Worm (Caenorhabditis elegans) whole organism, L1 larva: ENCODE data around the gene mspn-1.

ENCODE experiments used
- blmp-1 ChIP-seq: fragments of 150-350 bp; optimal IDR thresholded peaks from 2 replicates; lab custom pipeline; 2014; ENCODE audit warnings: missing biosample characterization, missing genetic modification characterization
- ceh-8 ChIP-seq: fragments of 200-800 bp; sonication (Bioruptor generic); optimal IDR thresholded peaks from 2 replicates; lab custom pipeline; 2018; ENCODE audit warnings: mild to moderate bottlenecking, missing genetic modification characterization, moderate library complexity, missing compliant biosample characterization
- dsc-1 ChIP-seq: sonication (generic microtip); optimal IDR thresholded peaks from 2 replicates; lab custom pipeline; 2016; ENCODE audit warnings: mild to moderate bottlenecking, missing genetic modification characterization, missing compliant biosample characterization
- fkh-10 ChIP-seq: sonication (generic microtip); optimal IDR thresholded peaks from 2 replicates; lab custom pipeline; 2017; ENCODE audit warnings: missing biosample characterization, missing genetic modification reagents, missing genetic modification characterization
- lin-15B ChIP-seq: fragments of 150-350 bp; sonication (generic microtip); optimal IDR thresholded peaks from 3 replicates; lab custom pipeline; 2014; ENCODE audit warnings: missing biosample characterization, missing genetic modification characterization
- mab-9 ChIP-seq: fragments of 200-800 bp; sonication (Bioruptor generic); IDR thresholded peaks from 2 replicates; pipeline ENCODE4 v1.3.6; 2022; ENCODE audit warnings: missing genetic modification reagents, missing genetic modification characterization, missing compliant biosample characterization
- nhr-76 ChIP-seq: sonication (generic microtip); optimal IDR thresholded peaks from 2 replicates; lab custom pipeline; 2017; ENCODE audit warnings: missing biosample characterization, missing genetic modification characterization
- nhr-85 ChIP-seq: sonication (generic microtip); peaks from one replicate; lab custom pipeline; 2016; ENCODE audit warnings: missing genetic modification characterization, inconsistent platforms, missing compliant biosample characterization
- pag-3 ChIP-seq: sonication (generic microtip); optimal IDR thresholded peaks from 2 replicates; lab custom pipeline; 2017; ENCODE audit warnings: missing genetic modification characterization, mild to moderate bottlenecking, missing compliant biosample characterization, antibody characterized with exemption, borderline replicate concordance; ENCODE audit not compliant: insufficient read depth
- snpc-4 ChIP-seq: fragments of 150-350 bp; optimal IDR thresholded peaks from 2 replicates; lab custom pipeline; 2014; ENCODE audit warnings: missing biosample characterization, missing genetic modification characterization
- zag-1 ChIP-seq: fragments of 150-350 bp; optimal IDR thresholded peaks from 2 replicates; lab custom pipeline; 2014; ENCODE audit warnings: missing biosample characterization, missing genetic modification characterization

- TF ChIP-seq fkh-10 (no peak), blmp-1 (tag; lab: Kevin White, UChicago) (no peak), nhr-85 (tag; lab: Kevin White, UChicago) (no peak), nhr-76 (tag; lab: Kevin White, UChicago) (no peak), lin-15B (tag; lab: Kevin White, UChicago) (no peak), snpc-4 (tag; lab: Kevin White, UChicago) (no peak), pag-3 (tag; lab: Kevin White, UChicago) (no peak), dsc-1 (tag; lab: Kevin White, UChicago) (no peak), zag-1 (tag; lab: Kevin White, UChicago) (no peak), ceh-8 (GFP tag; lab: Kevin White, UChicago) (no peak), mab-9 (GFP tag; lab: Robert Waterston, UW) (no peak)
These were observed 37.0 kb downstream of the mspn-1 start, which contains the start of gene abt-1 for ce11 chrIV:10214811-10215210.
